Worm (Caenorhabditis elegans) whole organism, early embryonic: Measurements from ENCODE around the gene nsun-1.

ENCODE experiments used
- ama-1 ChIP-seq: fragments of 150-350 bp; optimal IDR thresholded peaks from 2 replicates; lab custom pipeline; 2014
- tra-4 ChIP-seq: sonication (generic microtip); optimal IDR thresholded peaks from 2 replicates; lab custom pipeline; 2017; ENCODE audit warnings: missing genetic modification characterization, missing compliant biosample characterization

DNA sequence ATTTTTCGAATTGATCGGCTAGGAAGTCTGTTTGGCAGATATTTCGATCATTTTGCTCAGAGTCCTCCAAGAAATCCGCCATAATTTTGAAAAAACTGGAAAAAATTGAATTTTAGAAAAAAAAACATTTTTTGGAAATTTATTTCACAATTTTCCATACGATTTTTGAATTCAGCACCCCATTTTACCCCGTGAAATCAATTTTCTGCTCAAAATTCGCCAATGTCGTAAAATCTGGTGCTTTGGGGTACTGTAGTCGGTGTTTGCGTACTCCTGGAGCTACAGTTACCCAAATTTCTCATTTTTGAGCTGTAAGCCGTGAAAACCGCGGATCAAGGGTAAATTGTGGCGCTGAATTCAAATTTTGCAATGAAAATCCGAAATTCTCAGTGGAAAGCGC is 17.9 kb downstream of the nsun-1 start, which contains the start of gene gvd-1:
- TF ChIP-seq ama-1 (lab: Kevin White, UChicago) (no peak), tra-4 (tag; lab: Kevin White, UChicago) (no peak)
